Fruit fly (Drosophila melanogaster) ovary, adult (tissue): Measurements from ENCODE around the gene IFT43.

Source experiments
- CG17801 ChIP-seq: fragments of 200-800 bp; optimal IDR thresholded peaks from 2 replicates; lab custom pipeline; 2019; ENCODE audit warnings: missing biosample characterization, mild to moderate bottlenecking, missing genetic modification characterization, moderate library complexity; ENCODE audit not compliant: partially characterized antibody

The IFT43 gene

dm6 chr2L:12644301-12644700 lies 50.5 kb downstream of the IFT43 start:
- TF ChIP-seq CG17801 = no peak
